Worm (Caenorhabditis elegans): ENCODE measurements around the gene pde-4.

The pde-4 gene

DNA sequence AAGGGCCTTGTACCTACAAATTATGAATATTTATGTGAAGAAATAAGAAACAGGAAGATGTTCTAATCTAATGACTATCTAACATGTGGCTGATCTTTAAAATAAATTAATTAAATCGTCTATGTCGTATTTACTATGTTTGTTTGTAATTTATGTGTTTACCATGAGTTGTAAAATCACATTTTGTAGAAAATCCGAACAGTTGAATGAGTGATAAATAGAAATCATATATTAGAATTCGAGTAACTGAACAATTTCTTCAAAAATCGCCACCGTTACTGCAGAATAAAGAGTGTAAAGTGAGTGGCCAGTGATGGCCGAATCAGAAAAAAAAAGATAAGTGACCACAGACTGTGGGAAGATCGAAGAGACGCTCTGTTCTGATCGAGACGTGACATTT lies 21.0 kb downstream of the pde-4 start:
- TF ChIP-seq rec-8 (tag; optimal IDR thresholded peaks at IDR 0.05) (no peak), nhr-90 (tag; optimal IDR thresholded peaks at IDR 0.05) (no peak), attf-5 (GFP tag; optimal IDR thresholded peaks at IDR 0.05) (no peak), mcd-1 (GFP tag; IDR thresholded peaks at IDR 0.05) (no peak), ceh-100 (GFP tag; IDR thresholded peaks at IDR 0.05) (no peak), Y53F4B.3 (GFP tag; IDR thresholded peaks at IDR 0.05) (no peak), F57A8.1 (GFP tag; optimal IDR thresholded peaks at IDR 0.05) (no peak), F37B4.10 (GFP tag; IDR thresholded peaks at IDR 0.05) (no peak), F57C9.4 (tag; optimal IDR thresholded peaks at IDR 0.05) (no peak), egrh-3 (GFP tag; IDR thresholded peaks at IDR 0.05) (no peak), xnd-1 (tag; optimal IDR thresholded peaks at IDR 0.05) (no peak), ztf-18 (tag; optimal IDR thresholded peaks at IDR 0.05) (no peak), atf-7 (tag; optimal IDR thresholded peaks at IDR 0.05) (no peak), dox-1 (GFP tag; IDR thresholded peaks at IDR 0.05) (no peak), rpc-1 (optimal IDR thresholded peaks at IDR 0.05) (no peak), rpc-1 (tag; optimal IDR thresholded peaks at IDR 0.05) (no peak), gei-17 (GFP tag; optimal IDR thresholded peaks at IDR 0.05) (no peak), D2030.7 (GFP tag; IDR thresholded peaks at IDR 0.05) (no peak), somi-1 (GFP tag; optimal IDR thresholded peaks at IDR 0.05) (no peak), F55B11.4 (tag; optimal IDR thresholded peaks at IDR 0.05; ENCODE audit: borderline replicate concordance, insufficient read depth) (no peak)

DNA sequence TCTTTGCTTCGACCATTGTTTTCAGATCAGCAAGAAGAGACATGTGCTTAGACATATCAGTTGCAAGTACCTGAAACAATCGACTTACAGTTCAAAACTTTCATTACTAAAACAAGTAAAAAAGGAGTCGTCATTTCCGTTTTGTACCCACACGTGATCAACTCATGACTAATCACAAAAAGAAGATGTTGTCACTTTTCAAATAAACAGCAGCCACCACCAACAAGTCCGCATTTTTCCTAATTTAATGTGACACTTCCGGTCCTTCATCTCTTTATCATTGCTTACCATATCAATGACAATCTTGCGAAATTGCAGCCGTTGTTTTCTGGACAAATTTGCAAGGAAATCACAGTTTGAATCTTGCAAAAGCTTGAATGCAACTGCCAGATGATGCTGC lies 22.4 kb downstream of the pde-4 start:
- TF ChIP-seq cebp-1 (GFP tag; IDR thresholded peaks at IDR 0.05) (no peak), cebp-1 (tag; optimal IDR thresholded peaks at IDR 0.05) (peak; percentile 46), chd-7 (tag; optimal IDR thresholded peaks at IDR 0.05) (no peak), snpc-1.3 (tag; optimal IDR thresholded peaks at IDR 0.05; ENCODE audit: insufficient read depth) (no peak), rpc-1 (optimal IDR thresholded peaks at IDR 0.05) (no peak), rpc-1 (tag; optimal IDR thresholded peaks at IDR 0.05) (no peak)

DNA sequence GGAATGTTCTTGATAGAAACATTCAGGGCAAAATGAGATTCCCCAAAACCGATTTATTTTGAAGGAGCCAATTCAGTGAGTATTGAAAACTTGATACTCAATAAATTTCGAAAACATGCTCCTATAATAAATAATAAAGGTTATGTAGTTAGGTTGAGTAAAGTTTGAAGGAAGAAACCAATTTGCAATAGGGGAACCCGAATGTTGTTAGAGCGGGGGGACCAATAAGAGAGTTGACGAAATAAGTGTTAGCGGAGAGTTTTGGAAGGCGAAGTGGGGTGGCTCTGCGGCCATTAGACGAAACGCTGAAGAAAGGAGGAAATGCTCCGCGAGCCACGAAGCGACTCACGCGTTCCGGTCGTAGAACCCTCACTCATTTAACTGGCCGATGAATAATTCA lies 26.1 kb downstream of the pde-4 start:
- TF ChIP-seq zfh-2 (GFP tag; conservative IDR thresholded peaks at IDR 0.05): peak; percentile 41; the same call in 1 of the 2 replicates
- 0 out of 2 replicates have a peak, but pooled peaks have one; percentile 18 for TF ChIP-seq lin-26 (GFP tag; IDR thresholded peaks at IDR 0.05)
- TF ChIP-seq rec-8 (tag; optimal IDR thresholded peaks at IDR 0.05): no peak
- TF ChIP-seq madf-6 (GFP tag; IDR thresholded peaks at IDR 0.05): no peak
- TF ChIP-seq nfyb-1 (GFP tag; IDR thresholded peaks at IDR 0.05): no peak

DNA sequence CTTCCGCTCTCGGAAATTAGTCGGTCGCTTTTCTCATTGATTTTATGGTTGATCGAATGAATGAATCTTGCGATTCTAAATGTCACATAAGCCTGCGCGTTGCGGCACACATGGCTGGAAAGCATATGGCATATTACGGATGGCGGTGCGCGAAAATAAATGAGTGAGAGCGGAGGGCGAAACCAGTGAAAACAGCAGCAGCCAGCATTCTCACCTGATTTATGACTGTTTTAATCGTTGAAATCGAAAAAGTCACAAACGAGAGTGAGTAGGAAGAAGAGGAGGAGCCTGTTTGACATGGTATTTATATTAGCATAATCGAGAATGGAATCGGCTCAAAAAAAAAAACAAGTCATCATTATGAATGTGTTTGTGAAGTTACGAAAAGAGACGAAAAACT lies 26.8 kb downstream of the pde-4 start:
- TF ChIP-seq dox-1 (GFP tag; IDR thresholded peaks at IDR 0.05) (0 out of 2 replicates have a peak, but pooled peaks have one; percentile 3), hsf-1 (GFP tag; IDR thresholded peaks at IDR 0.05) (no peak)

DNA sequence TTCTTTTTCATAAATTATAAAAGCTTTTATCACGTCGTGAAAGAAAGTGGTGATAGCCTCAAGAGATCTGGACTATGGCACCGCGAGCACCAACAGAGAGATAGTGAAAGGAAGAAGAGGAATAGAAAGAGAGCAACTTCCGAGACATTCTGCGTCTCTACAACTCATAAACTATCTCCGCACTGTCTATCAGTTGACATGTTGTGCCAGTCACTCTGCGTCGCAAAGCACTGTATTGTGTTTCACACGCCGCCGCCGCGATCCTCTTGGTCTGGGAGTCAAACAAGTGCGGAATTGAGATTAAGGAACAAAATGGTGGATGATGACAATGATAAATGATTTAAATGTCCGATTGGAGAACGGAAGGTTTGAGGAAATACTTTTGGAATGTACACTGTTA lies 27.6 kb downstream of the pde-4 start:
- TF ChIP-seq nfya-2 (GFP tag; IDR thresholded peaks at IDR 0.05): no peak
- TF ChIP-seq somi-1 (GFP tag; optimal IDR thresholded peaks at IDR 0.05): no peak
- TF ChIP-seq hsf-1 (GFP tag; IDR thresholded peaks at IDR 0.05): no peak
- no peak for TF ChIP-seq F52B5.7 (tag; optimal IDR thresholded peaks at IDR 0.05)
- no peak for TF ChIP-seq Y53F4B.3 (GFP tag; IDR thresholded peaks at IDR 0.05)
- no peak for TF ChIP-seq madf-3 (GFP tag; IDR thresholded peaks at IDR 0.05)
- no peak for TF ChIP-seq lin-35 (GFP tag; optimal IDR thresholded peaks at IDR 0.05)
- peak; percentile 7; the same call in 1 of the 2 replicates for TF ChIP-seq dox-1 (GFP tag; IDR thresholded peaks at IDR 0.05)
- no peak for TF ChIP-seq ccch-3 (GFP tag; optimal IDR thresholded peaks at IDR 0.05)
- TF ChIP-seq madf-10 (tag; optimal IDR thresholded peaks at IDR 0.05): no peak
- no peak for TF ChIP-seq egrh-3 (GFP tag; IDR thresholded peaks at IDR 0.05)
- no peak for TF ChIP-seq pha-4 (tag; optimal IDR thresholded peaks at IDR 0.05)
- TF ChIP-seq hmg-20 (GFP tag; IDR thresholded peaks at IDR 0.05): no peak
- no peak for TF ChIP-seq lin-54 (GFP tag; optimal IDR thresholded peaks at IDR 0.05)
- TF ChIP-seq K12H6.12 (tag; optimal IDR thresholded peaks at IDR 0.05): no peak
- TF ChIP-seq ceh-79 (tag; optimal IDR thresholded peaks at IDR 0.05): no peak
- TF ChIP-seq F10E7.11 (tag; optimal IDR thresholded peaks at IDR 0.05): no peak
- no peak for TF ChIP-seq Y67H2A.10 (GFP tag; conservative IDR thresholded peaks at IDR 0.05)
- no peak for TF ChIP-seq nhr-90 (tag; optimal IDR thresholded peaks at IDR 0.05)
- peak; percentile 40; the same call in 1 of the 2 replicates for TF ChIP-seq zfh-2 (GFP tag; conservative IDR thresholded peaks at IDR 0.05)
- TF ChIP-seq lag-1 (GFP tag; IDR thresholded peaks at IDR 0.05): no peak

Data from whole organism, young adult.